Fruit fly (Drosophila melanogaster): ENCODE results near the gene CG42750.

The CG42750 gene

DNA sequence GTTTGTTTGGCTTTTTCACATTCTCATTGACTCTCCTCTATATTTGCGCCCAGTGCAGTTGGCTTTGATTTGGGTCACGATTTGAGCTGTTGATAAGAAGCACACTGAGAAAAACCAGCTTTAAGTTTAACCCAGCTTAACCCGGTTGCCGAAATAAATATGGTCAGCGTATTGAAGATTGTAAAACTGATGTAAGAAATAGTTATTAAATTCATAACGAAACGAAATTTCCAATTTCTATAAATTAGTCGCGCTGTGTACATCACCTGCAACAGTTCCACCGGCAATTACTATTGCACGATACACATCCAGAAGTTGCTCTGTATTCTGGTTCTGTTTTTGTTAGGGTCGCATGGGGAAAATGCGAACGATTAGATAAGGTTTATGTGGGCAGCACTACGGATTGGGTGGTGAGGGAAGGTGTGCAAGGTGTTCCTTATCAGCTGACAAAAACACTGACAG is 49.6 kb upstream of the CG42750 start (continued):
- TF ChIP-seq MESR4 (GFP tag; optimal IDR thresholded peaks at IDR 0.05) (peak; percentile 13), CG6175 (GFP tag; IDR thresholded peaks at IDR 0.05) (peak; percentile 49; the same call in 1 of the 3 replicates), seq (GFP tag; IDR thresholded peaks at IDR 0.05) (peak; percentile 76), danr (GFP tag; IDR thresholded peaks at IDR 0.05) (peak; percentile 78), so (GFP tag; IDR thresholded peaks at IDR 0.05) (peak; percentile 83), CG2120 (GFP tag; optimal IDR thresholded peaks at IDR 0.05) (peak; percentile 70), Sry-β (GFP tag; optimal IDR thresholded peaks at IDR 0.05) (peak; percentile 51), Stat92E (GFP tag; optimal IDR thresholded peaks at IDR 0.05) (peak in 1 of 3 experiments; percentile 16), vfl (GFP tag; optimal IDR thresholded peaks at IDR 0.05) (peak; percentile 62), kah (GFP tag; optimal IDR thresholded peaks at IDR 0.05) (peak; percentile 68), CG33213 (GFP tag; optimal IDR thresholded peaks at IDR 0.05) (peak; percentile 63), ssp (GFP tag; IDR thresholded peaks at IDR 0.05) (peak; percentile 75), CG32772 (GFP tag; IDR thresholded peaks at IDR 0.05) (peak; percentile 87), Aef1 (GFP tag; IDR thresholded peaks at IDR 0.05) (peak; percentile 77), bcd (GFP tag; optimal IDR thresholded peaks at IDR 0.05) (peak; percentile 81), CG1024 (GFP tag; IDR thresholded peaks at IDR 0.05) (peak; percentile 74), chm (GFP tag; IDR thresholded peaks at IDR 0.05) (peak; percentile 52; the same call in 1 of the 2 replicates), CG3065 (GFP tag; optimal IDR thresholded peaks at IDR 0.05) (peak; percentile 70), hbn (GFP tag; IDR thresholded peaks at IDR 0.05; ENCODE audit: partially characterized antibody) (no peak), Sox102F (GFP tag; optimal IDR thresholded peaks at IDR 0.05) (peak; percentile 91), z (GFP tag; IDR thresholded peaks at IDR 0.05) (no peak), disco-r (GFP tag; optimal IDR thresholded peaks at IDR 0.05) (peak; percentile 57), prd (optimal IDR thresholded peaks at IDR 0.05) (no peak), prd (GFP tag; IDR thresholded peaks at IDR 0.05) (peak; percentile 87), eyg (GFP tag; optimal IDR thresholded peaks at IDR 0.05) (peak; percentile 44), CG10979 (tag; optimal IDR thresholded peaks at IDR 0.05) (peak; percentile 89), zfh2 (GFP tag; optimal IDR thresholded peaks at IDR 0.05) (peak; percentile 50), CG2889 (GFP tag; IDR thresholded peaks at IDR 0.05) (peak; percentile 75; the same call in 2 of the 3 replicates), YL-1 (GFP tag; optimal IDR thresholded peaks at IDR 0.05) (peak; percentile 25), HmgD (GFP tag; optimal IDR thresholded peaks at IDR 0.05) (peak; percentile 41), trem (tag; optimal IDR thresholded peaks at IDR 0.05) (peak; percentile 79), ase (GFP tag; IDR thresholded peaks at IDR 0.05) (peak; percentile 77), tgo (GFP tag; IDR thresholded peaks at IDR 0.05) (peak; percentile 85), h (optimal IDR thresholded peaks at IDR 0.05) (no peak), CG4617 (GFP tag; optimal IDR thresholded peaks at IDR 0.05; ENCODE audit: borderline replicate concordance) (peak; percentile 53), twi (tag; optimal IDR thresholded peaks at IDR 0.05) (peak; percentile 80), CG8359 (GFP tag; optimal IDR thresholded peaks at IDR 0.05; ENCODE audit: borderline replicate concordance) (peak; percentile 60), Vsx1 (GFP tag; optimal IDR thresholded peaks at IDR 0.05) (peak; percentile 57), sens (GFP tag) (peak; percentile 98), Dek (tag; optimal IDR thresholded peaks at IDR 0.05) (peak; percentile 67), p53 (GFP tag; optimal IDR thresholded peaks at IDR 0.05) (peak; percentile 50), vvl (GFP tag; IDR thresholded peaks at IDR 0.05) (peak; percentile 93), TFAM (GFP tag; optimal IDR thresholded peaks at IDR 0.05) (no peak), CG12659 (GFP tag; optimal IDR thresholded peaks at IDR 0.05) (peak; percentile 81), D19B (GFP tag; optimal IDR thresholded peaks at IDR 0.05) (peak; percentile 21), hkb (optimal IDR thresholded peaks at IDR 0.05) (no peak), hkb (GFP tag; IDR thresholded peaks at IDR 0.05) (peak; percentile 91), HmgZ (tag; optimal IDR thresholded peaks at IDR 0.05) (peak; percentile 79), CG10366 (GFP tag; IDR thresholded peaks at IDR 0.05) (peak; percentile 89), mirr (GFP tag; optimal IDR thresholded peaks at IDR 0.05) (peak; percentile 39), Camta (GFP tag; optimal IDR thresholded peaks at IDR 0.05) (peak; percentile 86), insv (GFP tag; optimal IDR thresholded peaks at IDR 0.05) (peak in 1 of 2 experiments; percentile 5)

Measured in whole organism, embryonic.